Fruit fly (Drosophila melanogaster) whole organism, embryonic: ENCODE results near the gene CG7579.

Source experiments
- CG10209 ChIP-seq: fragments of 200-800 bp; sonication (Bioruptor generic); optimal IDR thresholded peaks from 3 replicates; lab custom pipeline; 2017; ENCODE audit warnings: missing biosample characterization, mild to moderate bottlenecking, missing genetic modification characterization, missing genetic modification reagents
- CG11456 ChIP-seq: fragments of 200-800 bp; sonication (Bioruptor generic); IDR thresholded peaks from 3 replicates; pipeline ENCODE4 v1.3.6; 2022; ENCODE audit warnings: missing biosample characterization, missing genetic modification characterization
- CG11504 ChIP-seq: fragments of 200-800 bp; sonication (Bioruptor generic); optimal IDR thresholded peaks from 3 replicates; lab custom pipeline; 2019; ENCODE audit warnings: missing biosample characterization, mild to moderate bottlenecking, missing genetic modification characterization, moderate library complexity
- CG14441 ChIP-seq: fragments of 200-800 bp; sonication (Bioruptor generic); IDR thresholded peaks from 2 replicates; pipeline ENCODE4 v1.3.6; 2022; ENCODE audit warnings: missing biosample characterization, missing genetic modification characterization
- CG15601 ChIP-seq: fragments of 200-800 bp; sonication (Bioruptor generic); optimal IDR thresholded peaks from 3 replicates; lab custom pipeline; 2019; ENCODE audit warnings: missing biosample characterization, mild to moderate bottlenecking, missing genetic modification characterization, moderate library complexity
- CG16863 ChIP-seq: fragments of 200-800 bp; sonication (Bioruptor generic); optimal IDR thresholded peaks from 3 replicates; lab custom pipeline; 2016; ENCODE audit warnings: missing biosample characterization, missing genetic modification characterization
- CG17359 ChIP-seq: fragments of 200-800 bp; sonication (Bioruptor generic); optimal IDR thresholded peaks from 3 replicates; lab custom pipeline; 2018; ENCODE audit warnings: missing biosample characterization, mild to moderate bottlenecking, missing genetic modification characterization, moderate library complexity
- CG17829 ChIP-seq: fragments of 200-800 bp; optimal IDR thresholded peaks from 2 replicates; lab custom pipeline; 2019; ENCODE audit warnings: missing biosample characterization, mild to moderate bottlenecking, missing genetic modification characterization, moderate library complexity
- CG42726 ChIP-seq: fragments of 200-800 bp; sonication (Bioruptor generic); IDR thresholded peaks from 2 replicates; pipeline ENCODE4 v1.3.6; 2022; ENCODE audit warnings: missing biosample characterization, missing genetic modification characterization; ENCODE audit not compliant: partially characterized antibody
- CG5953 ChIP-seq: fragments of 200-800 bp; sonication (Bioruptor generic); IDR thresholded peaks from 2 replicates; pipeline ENCODE4 v1.3.6; 2022; ENCODE audit warnings: missing biosample characterization, missing genetic modification characterization
- CG6791 ChIP-seq: fragments of 200-800 bp; sonication (Bioruptor generic); IDR thresholded peaks from 3 replicates; pipeline ENCODE4 v1.3.6; 2022; ENCODE audit warnings: missing biosample characterization, missing genetic modification characterization; ENCODE audit not compliant: partially characterized antibody
- CG9817 ChIP-seq: fragments of 200-800 bp; sonication (Bioruptor generic); optimal IDR thresholded peaks from 2 replicates; lab custom pipeline; 2018; ENCODE audit warnings: missing biosample characterization, mild to moderate bottlenecking, missing genetic modification characterization, moderate library complexity
- CG9876 ChIP-seq: fragments of 200-800 bp; sonication (Bioruptor generic); optimal IDR thresholded peaks from 2 replicates; lab custom pipeline; 2016; ENCODE audit warnings: missing biosample characterization, missing genetic modification characterization
- Dp ChIP-seq: fragments of 200-800 bp; sonication (Bioruptor generic); optimal IDR thresholded peaks from 2 replicates; lab custom pipeline; 2018; ENCODE audit warnings: missing biosample characterization, mild to moderate bottlenecking, missing genetic modification characterization, moderate library complexity
- Eip74EF ChIP-seq, 2 experiments: fragments of 200-800 bp in 1 of 2; fragments of >200 bp in 1 of 2; sonication (Bioruptor generic) in 1 of 2; optimal IDR thresholded peaks; 2 replicates each; lab custom pipeline; 2017 to 2019; ENCODE audit warnings: missing biosample characterization in 2 of 2, missing genetic modification characterization in 2 of 2, mild to moderate bottlenecking in 1 of 2, moderate library complexity in 1 of 2
- GATAe ChIP-seq: fragments of 200-800 bp; sonication (Bioruptor generic); conservative IDR thresholded peaks from 2 replicates; pipeline ENCODE4 v1.3.6; 2022; ENCODE audit warnings: missing biosample characterization, missing genetic modification characterization
- HHEX ChIP-seq: fragments of 200-800 bp; sonication (Bioruptor generic); optimal IDR thresholded peaks from 3 replicates; lab custom pipeline; 2017; ENCODE audit warnings: missing biosample characterization, mild to moderate bottlenecking, missing genetic modification characterization, missing genetic modification reagents
- Oli ChIP-seq: fragments of 200-800 bp; sonication (Bioruptor generic); optimal IDR thresholded peaks from 2 replicates; lab custom pipeline; 2018; ENCODE audit warnings: missing biosample characterization, mild to moderate bottlenecking, missing genetic modification characterization, moderate library complexity
- Rfx ChIP-seq: fragments of 200-800 bp; sonication (Bioruptor generic); IDR thresholded peaks from 2 replicates; pipeline ENCODE4 v1.3.6; 2022; ENCODE audit warnings: missing biosample characterization, missing genetic modification characterization
- Sry-β ChIP-seq: fragments of 200-800 bp; sonication (Bioruptor generic); optimal IDR thresholded peaks from 2 replicates; lab custom pipeline; 2018; ENCODE audit warnings: missing biosample characterization, mild to moderate bottlenecking, missing genetic modification characterization, moderate library complexity
- Vsx1 ChIP-seq: fragments of 200-800 bp; sonication (Bioruptor generic); optimal IDR thresholded peaks from 2 replicates; lab custom pipeline; 2017; ENCODE audit warnings: missing biosample characterization, mild to moderate bottlenecking, missing genetic modification characterization, missing genetic modification reagents
- abd-A ChIP-seq: fragments of 200-800 bp; sonication (Bioruptor generic); optimal IDR thresholded peaks from 3 replicates; lab custom pipeline; 2019; ENCODE audit warnings: missing biosample characterization, mild to moderate bottlenecking, missing genetic modification characterization, moderate library complexity
- al ChIP-seq: fragments of 200-800 bp; sonication (Bioruptor generic); IDR thresholded peaks from 2 replicates; pipeline ENCODE4 v1.3.6; 2022; ENCODE audit warnings: missing biosample characterization, missing genetic modification characterization
- bsh ChIP-seq, 2 experiments: fragments of 200-800 bp; sonication (Bioruptor generic); optimal IDR thresholded peaks; 2 replicates each; lab custom pipeline; 2017 to 2018; ENCODE audit warnings: mild to moderate bottlenecking in 2 of 2, missing biosample characterization in 2 of 2, missing genetic modification characterization in 2 of 2, moderate library complexity in 1 of 2
- cwo ChIP-seq: fragments of 200-800 bp; sonication (Bioruptor generic); optimal IDR thresholded peaks from 3 replicates; lab custom pipeline; 2017; ENCODE audit warnings: missing biosample characterization, missing genetic modification characterization, mild to moderate bottlenecking, moderate library complexity, missing genetic modification reagents
- exex ChIP-seq: fragments of 200-800 bp; sonication (Bioruptor generic); optimal IDR thresholded peaks from 4 replicates; lab custom pipeline; 2018; ENCODE audit warnings: missing biosample characterization, mild to moderate bottlenecking, missing genetic modification characterization, moderate library complexity
- grau ChIP-seq: fragments of 200-800 bp; optimal IDR thresholded peaks from 3 replicates; lab custom pipeline; 2019; ENCODE audit warnings: missing biosample characterization, mild to moderate bottlenecking, missing genetic modification characterization, moderate library complexity
- gsb-n ChIP-seq: fragments of 200-800 bp; sonication (Bioruptor generic); optimal IDR thresholded peaks from 3 replicates; lab custom pipeline; 2018; ENCODE audit warnings: missing biosample characterization, mild to moderate bottlenecking, missing genetic modification characterization
- hkb ChIP-seq, 2 experiments: fragments of 200-800 bp in 1 of 2; fragments of >200 bp in 1 of 2; sonication (Bioruptor generic) in 1 of 2; IDR thresholded peaks in 1 of 2; optimal IDR thresholded peaks in 1 of 2; 2 replicates each; pipeline versions ENCODE4 v1.3.6 to Lab custom; 2017 to 2022; ENCODE audit warnings: missing biosample characterization in 1 of 2, missing genetic modification characterization in 1 of 2
- ken ChIP-seq: fragments of 200-800 bp; sonication (Bioruptor generic); IDR thresholded peaks from 3 replicates; pipeline ENCODE4 v1.3.6; 2022; ENCODE audit warnings: missing biosample characterization, missing genetic modification characterization
- lov ChIP-seq, 2 experiments: fragments of 200-800 bp in 1 of 2; fragments of >200 bp in 1 of 2; sonication (Bioruptor generic) in 1 of 2; IDR thresholded peaks in 1 of 2; optimal IDR thresholded peaks in 1 of 2; 2 replicates in 1 of 2; 3 replicates in 1 of 2; pipeline versions ENCODE4 v1.3.6 to Lab custom; 2017 to 2022; ENCODE audit warnings: missing biosample characterization in 1 of 2, missing genetic modification characterization in 1 of 2
- mirr ChIP-seq: fragments of 200-800 bp; sonication (Bioruptor generic); optimal IDR thresholded peaks from 3 replicates; lab custom pipeline; 2018; ENCODE audit warnings: missing biosample characterization, mild to moderate bottlenecking, missing genetic modification characterization
- pita ChIP-seq: fragments of 200-800 bp; sonication (Bioruptor generic); optimal IDR thresholded peaks from 2 replicates; lab custom pipeline; 2017; ENCODE audit warnings: missing biosample characterization, mild to moderate bottlenecking, missing genetic modification characterization
- rib ChIP-seq: fragments of 200-800 bp; sonication (Bioruptor generic); IDR thresholded peaks from 2 replicates; pipeline ENCODE4 v1.3.6; 2022; ENCODE audit warnings: missing biosample characterization, missing genetic modification characterization
- row ChIP-seq: fragments of 200-800 bp; sonication (Bioruptor generic); IDR thresholded peaks from 3 replicates; pipeline ENCODE4 v1.3.6; 2022; ENCODE audit warnings: missing biosample characterization, missing genetic modification characterization
- sens ChIP-seq: fragments of 200-800 bp; sonication (Bioruptor generic); peaks from one replicate; lab custom pipeline; 2016; ENCODE audit warnings: missing biosample characterization, missing genetic modification characterization
- sug ChIP-seq: fragments of 200-800 bp; optimal IDR thresholded peaks from 2 replicates; lab custom pipeline; 2019; ENCODE audit warnings: missing biosample characterization, mild to moderate bottlenecking, missing genetic modification characterization, moderate library complexity
- unc-4 ChIP-seq: fragments of 200-800 bp; sonication (Bioruptor generic); IDR thresholded peaks from 2 replicates; pipeline ENCODE4 v1.3.6; 2022; ENCODE audit warnings: missing biosample characterization, missing genetic modification characterization; ENCODE audit not compliant: partially characterized antibody
- wdn ChIP-seq: fragments of 200-800 bp; sonication (Bioruptor generic); IDR thresholded peaks from 2 replicates; pipeline ENCODE4 v1.3.6; 2022; ENCODE audit warnings: missing biosample characterization, missing genetic modification characterization

CG7579 gene

DNA sequence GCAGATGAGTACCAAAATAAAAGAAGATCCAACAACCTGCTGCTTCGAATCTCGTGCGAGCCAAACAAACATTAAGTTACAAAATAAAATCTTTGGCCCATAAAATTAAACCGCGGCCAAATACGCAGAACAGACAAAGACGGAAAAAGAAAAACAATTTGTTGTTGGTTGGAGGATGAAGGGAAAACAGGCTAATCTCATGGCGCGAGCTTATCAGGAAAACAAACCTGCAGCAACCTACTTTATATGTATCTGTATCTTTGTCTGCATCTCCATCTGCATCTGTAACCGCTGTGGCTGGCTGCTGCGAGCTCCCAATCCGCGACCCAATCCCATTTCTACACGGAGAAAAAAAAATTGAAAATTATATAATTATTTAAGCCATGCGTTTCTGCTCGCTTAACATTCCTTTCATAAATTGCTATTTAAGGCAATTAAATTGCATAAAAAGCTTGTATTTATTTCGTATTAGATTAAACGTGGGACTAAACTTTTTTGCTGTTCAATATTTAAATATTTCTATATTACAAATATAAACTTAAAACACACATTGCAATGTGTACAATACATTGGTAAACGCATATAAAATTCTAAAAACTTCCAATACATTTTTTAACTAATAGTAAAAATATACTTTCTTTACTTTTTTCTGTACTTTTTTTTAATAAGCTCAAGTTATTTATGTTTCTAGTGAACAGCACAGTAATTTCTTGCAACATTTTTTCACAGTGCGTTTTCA lies 9.7 kb upstream of the CG7579 start (continued):
- TF ChIP-seq CG17829 (tag; lab: Kevin White, UChicago) (peak; percentile 36), gsb-n (peak; percentile 13)
- TF ChIP-seq, all 482 proteins: peak for 97

dm6 chr3L:15692388-15692787 lies 9.1 kb upstream of the CG7579 start:
- no peak for TF ChIP-seq unc-4 (GFP tag; lab: Robert Waterston, UW)
- TF ChIP-seq sug, result peak; percentile 35
- TF ChIP-seq GATAe (GFP tag; lab: Robert Waterston, UW), result 0 out of 2 replicates have a peak, but pooled peaks have one; percentile 33
- peak; percentile 34 for TF ChIP-seq Vsx1 (GFP tag; lab: Kevin White, UChicago)
- peak; percentile 97 for TF ChIP-seq exex (tag; lab: Kevin White, UChicago)
- TF ChIP-seq Rfx (GFP tag; lab: Robert Waterston, UW), result peak; percentile 54; the same call in 1 of the 2 replicates
- no peak for TF ChIP-seq bsh (GFP tag; optimal IDR thresholded peaks at IDR 0.05; lab: Kevin White, UChicago)
- peak; percentile 89 for TF ChIP-seq mirr (GFP tag; lab: Kevin White, UChicago)

dm6 chr3L:15691968-15692367 lies 8.7 kb upstream of the CG7579 start, which contains the start of gene CG34451:
TSS of gene CG34451 (minus strand) at chr3L:15692068.
- TF ChIP-seq sens (GFP tag; lab: Kevin White, UChicago), result peak; percentile 11
- 0 out of 3 replicates have a peak, but pooled peaks have one; percentile 6 for TF ChIP-seq row (GFP tag; lab: Robert Waterston, UW)
- no peak for TF ChIP-seq pita

- TF ChIP-seq ken (GFP tag; lab: Robert Waterston, UW), result 0 out of 3 replicates have a peak, but pooled peaks have one; percentile 7
- TF ChIP-seq CG17359 (tag; lab: Kevin White, UChicago), result peak; percentile 35
- TF ChIP-seq Oli, result peak; percentile 33
- TF ChIP-seq CG11456 (GFP tag; lab: Robert Waterston, UW), result no peak
- TF ChIP-seq rib (GFP tag; lab: Robert Waterston, UW), result no peak
- no peak for TF ChIP-seq CG42726 (GFP tag; lab: Robert Waterston, UW)
- no peak for TF ChIP-seq Dp
- peak; percentile 6 for TF ChIP-seq CG15601 (tag; lab: Kevin White, UChicago)
- TF ChIP-seq Sry-β, result no peak
- no peak for TF ChIP-seq CG10209 (GFP tag; lab: Kevin White, UChicago)
- TF ChIP-seq HHEX, result no peak
- TF ChIP-seq lov (optimal IDR thresholded peaks at IDR 0.05; lab: Kevin White, UChicago), result no peak
- no peak for TF ChIP-seq lov (GFP tag; IDR thresholded peaks at IDR 0.05; lab: Robert Waterston, UW)
- no peak for TF ChIP-seq al (GFP tag; lab: Robert Waterston, UW)
- TF ChIP-seq hkb (optimal IDR thresholded peaks at IDR 0.05; lab: Kevin White, UChicago), result no peak
- TF ChIP-seq hkb (GFP tag; IDR thresholded peaks at IDR 0.05; lab: Robert Waterston, UW), result peak; percentile 78
- TF ChIP-seq CG9876 (GFP tag; lab: Kevin White, UChicago), result no peak
- peak; percentile 65 for TF ChIP-seq cwo (GFP tag; lab: Kevin White, UChicago)
- no peak for TF ChIP-seq CG16863 (GFP tag; lab: Kevin White, UChicago)
- no peak for TF ChIP-seq CG6791 (GFP tag; lab: Robert Waterston, UW)
- TF ChIP-seq CG9817 (tag; lab: Kevin White, UChicago), result no peak
- TF ChIP-seq abd-A (tag; lab: Kevin White, UChicago), result peak; percentile 10
- peak; percentile 62 for TF ChIP-seq CG11504 (tag; lab: Kevin White, UChicago)
- 0 out of 2 replicates have a peak, but pooled peaks have one; percentile 19 for TF ChIP-seq CG14441 (GFP tag; lab: Robert Waterston, UW)
- TF ChIP-seq CG5953 (GFP tag; lab: Robert Waterston, UW), result no peak
- no peak for TF ChIP-seq Eip74EF (GFP tag; optimal IDR thresholded peaks at IDR 0.05; lab: Kevin White, UChicago)
- peak; percentile 60 for TF ChIP-seq grau (tag; lab: Kevin White, UChicago)
- 0 out of 2 replicates have a peak, but pooled peaks have one; percentile 10 for TF ChIP-seq wdn (GFP tag; lab: Robert Waterston, UW)
Measured at dm6 chr3L:15690711-15691591, 7.7 kb upstream of the CG7579 start.
